ENCODE assay signal across 1 worm cellular context in genomic region chrX:9428059-9428458, ce11.
TF ChIP-seq lines count a peak whose summit lies in the region.

B0272.4 (plus strand) TSS chrX:9428431.

TF ChIP-seq in whole organism, L4 larva, 104 proteins besides CTCF, POLR2A, EP300 and RAD21 (continued from another document):
- TF ChIP-seq hlh-11 (tag; optimal IDR thresholded peaks at IDR 0.05; lab: Kevin White, UChicago) (peak; percentile 47), F44E2.7 (GFP tag; IDR thresholded peaks at IDR 0.05; lab: Robert Waterston, UW) (no peak), lin-13 (GFP tag; optimal IDR thresholded peaks at IDR 0.05; lab: Kevin White, UChicago) (no peak), nhr-25 (tag; optimal IDR thresholded peaks at IDR 0.05; lab: Kevin White, UChicago; ENCODE audit: borderline replicate concordance, insufficient read depth) (no peak), Y48G9A.11 (GFP tag; IDR thresholded peaks at IDR 0.05; lab: Robert Waterston, UW) (no peak), hmg-1.1 (GFP tag; IDR thresholded peaks at IDR 0.05; lab: Robert Waterston, UW) (no peak), Y75B8A.6 (GFP tag; IDR thresholded peaks at IDR 0.05; lab: Robert Waterston, UW) (no peak), lsy-2 (tag; optimal IDR thresholded peaks at IDR 0.05; lab: Kevin White, UChicago) (no peak), nhr-111 (GFP tag; optimal IDR thresholded peaks at IDR 0.05; lab: Kevin White, UChicago) (no peak), nhr-42 (GFP tag; IDR thresholded peaks at IDR 0.05; lab: Robert Waterston, UW) (no peak), tra-1 (GFP tag; IDR thresholded peaks at IDR 0.05; lab: Robert Waterston, UW) (no peak), dmd-9 (GFP tag; IDR thresholded peaks at IDR 0.05; lab: Robert Waterston, UW) (no peak), daf-12 (tag; optimal IDR thresholded peaks at IDR 0.05; lab: Kevin White, UChicago) (no peak), aly-2 (tag; optimal IDR thresholded peaks at IDR 0.05; lab: Kevin White, UChicago) (no peak), daf-8 (GFP tag; IDR thresholded peaks at IDR 0.05; lab: Robert Waterston, UW) (no peak), dve-1 (tag; optimal IDR thresholded peaks at IDR 0.05; lab: Kevin White, UChicago; ENCODE audit: insufficient read depth) (peak; percentile 76), ztf-11 (tag; optimal IDR thresholded peaks at IDR 0.05; lab: Kevin White, UChicago) (no peak), duxl-1 (tag; optimal IDR thresholded peaks at IDR 0.05; lab: Kevin White, UChicago; ENCODE audit: poor library complexity) (no peak), skn-1 (tag; optimal IDR thresholded peaks at IDR 0.05; lab: Kevin White, UChicago) (no peak), mdl-1 (tag; optimal IDR thresholded peaks at IDR 0.05; lab: Kevin White, UChicago) (no peak), T26A8.4 (GFP tag; IDR thresholded peaks at IDR 0.05; lab: Robert Waterston, UW) (no peak), mep-1 (tag; optimal IDR thresholded peaks at IDR 0.05; lab: Kevin White, UChicago) (peak; percentile 35), sdz-12 (GFP tag; optimal IDR thresholded peaks at IDR 0.05; lab: Kevin White, UChicago) (no peak), nhr-48 (tag; optimal IDR thresholded peaks at IDR 0.05; lab: Kevin White, UChicago) (no peak), nhr-10 (tag; optimal IDR thresholded peaks at IDR 0.05; lab: Kevin White, UChicago) (no peak), ceh-32 (tag; optimal IDR thresholded peaks at IDR 0.05; lab: Kevin White, UChicago; ENCODE audit: poor library complexity) (no peak), Y105C5A.15 (GFP tag; IDR thresholded peaks at IDR 0.05; lab: Robert Waterston, UW) (no peak), spr-1 (tag; optimal IDR thresholded peaks at IDR 0.05; lab: Kevin White, UChicago) (no peak), tag-97 (GFP tag; IDR thresholded peaks at IDR 0.05; lab: Robert Waterston, UW) (no peak), nhr-28 (tag; optimal IDR thresholded peaks at IDR 0.05; lab: Kevin White, UChicago) (peak; percentile 97), php-3 (GFP tag; IDR thresholded peaks at IDR 0.05; lab: Robert Waterston, UW) (peak; percentile 96), R02D3.7 (tag; optimal IDR thresholded peaks at IDR 0.05; lab: Kevin White, UChicago) (no peak), dmd-8 (GFP tag; IDR thresholded peaks at IDR 0.05; lab: Robert Waterston, UW) (no peak), madf-5 (GFP tag; IDR thresholded peaks at IDR 0.05; lab: Robert Waterston, UW) (no peak), F49E8.2 (tag; optimal IDR thresholded peaks at IDR 0.05; lab: Kevin White, UChicago; ENCODE audit: borderline replicate concordance) (no peak), pha-4 (GFP tag; IDR thresholded peaks at IDR 0.05; lab: Robert Waterston, UW) (no peak), pha-4 (tag; optimal IDR thresholded peaks at IDR 0.05; lab: Kevin White, UChicago) (no peak), ceh-44 (GFP tag; IDR thresholded peaks at IDR 0.05; lab: Robert Waterston, UW) (no peak), nhr-237 (tag; optimal IDR thresholded peaks at IDR 0.05; lab: Kevin White, UChicago) (no peak), snpc-4 (tag; optimal IDR thresholded peaks at IDR 0.05; lab: Kevin White, UChicago) (no peak), saeg-2 (GFP tag; IDR thresholded peaks at IDR 0.05; lab: Robert Waterston, UW) (no peak), lin-15B (tag; optimal IDR thresholded peaks at IDR 0.05; lab: Kevin White, UChicago) (no peak), lin-1 (GFP tag; IDR thresholded peaks at IDR 0.05; lab: Robert Waterston, UW) (no peak), zip-2 (tag; optimal IDR thresholded peaks at IDR 0.05; lab: Kevin White, UChicago) (no peak), arid-1 (GFP tag; conservative IDR thresholded peaks at IDR 0.05; lab: Robert Waterston, UW) (no peak), pqm-1 (tag; optimal IDR thresholded peaks at IDR 0.05; lab: Kevin White, UChicago) (peak; percentile 63), set-16 (GFP tag; IDR thresholded peaks at IDR 0.05; lab: Robert Waterston, UW) (no peak), nhr-6 (tag; optimal IDR thresholded peaks at IDR 0.05; lab: Kevin White, UChicago) (no peak)
